Comparison of ENCODE assay signal across 5 fruit fly cellular contexts in the genomic region with DNA sequence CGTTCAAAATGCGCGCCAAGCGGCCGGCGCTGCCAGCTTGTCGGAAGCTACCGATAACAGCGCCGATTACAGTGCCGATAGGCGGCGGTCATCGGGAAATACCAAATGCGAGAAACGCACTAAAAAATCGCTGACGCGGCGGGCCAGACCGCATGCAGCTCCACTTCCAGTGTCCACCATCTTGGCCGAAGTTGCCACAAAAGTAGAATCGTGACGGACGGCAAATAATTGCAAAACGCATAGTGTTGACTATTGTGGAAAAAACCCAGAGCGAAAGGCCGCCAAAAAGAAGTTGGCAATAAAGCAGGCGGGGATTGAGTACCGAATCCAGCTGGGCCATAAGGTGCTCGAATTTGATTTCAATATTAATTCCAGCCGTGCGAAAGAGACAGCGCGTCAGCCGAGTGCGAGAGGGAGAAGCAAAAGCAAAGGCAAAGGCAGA.
TF ChIP-seq lines count a peak whose summit lies in the region.

Gene CG3847 (plus strand): TSS at position 178 of the 442 bp plus-strand sequence.

- TF ChIP-seq CTCF in whole organism, embryonic (GFP tag; optimal IDR thresholded peaks at IDR 0.05; lab: Kevin White, UChicago): peak; percentile 37

TF ChIP-seq in whole organism, adult, 20 proteins besides CTCF, POLR2A, EP300 and RAD21 (continues in another document):
- peak; percentile 9 for TF ChIP-seq toe (GFP tag; optimal IDR thresholded peaks at IDR 0.05; lab: Kevin White, UChicago)
- TF ChIP-seq CG7101 (tag; optimal IDR thresholded peaks at IDR 0.05; lab: Kevin White, UChicago): peak; percentile 51
- TF ChIP-seq CG14711 (tag; optimal IDR thresholded peaks at IDR 0.05; lab: Kevin White, UChicago): peak; percentile 96
- peak; percentile 52 for TF ChIP-seq pad (GFP tag; optimal IDR thresholded peaks at IDR 0.05; lab: Kevin White, UChicago)
- TF ChIP-seq CG1620 (GFP tag; optimal IDR thresholded peaks at IDR 0.05; lab: Kevin White, UChicago): peak; percentile 74
- no peak for TF ChIP-seq CG12768 (GFP tag; optimal IDR thresholded peaks at IDR 0.05; lab: Kevin White, UChicago)
- peak; percentile 68 for TF ChIP-seq Crg-1 (GFP tag; optimal IDR thresholded peaks at IDR 0.05; lab: Kevin White, UChicago)
- TF ChIP-seq CG7045 (GFP tag; optimal IDR thresholded peaks at IDR 0.05; lab: Kevin White, UChicago): no peak
- no peak for TF ChIP-seq Hr96 (GFP tag; optimal IDR thresholded peaks at IDR 0.05; lab: Kevin White, UChicago)
- TF ChIP-seq cic (GFP tag; optimal IDR thresholded peaks at IDR 0.05; lab: Kevin White, UChicago): no peak
- peak; percentile 49 for TF ChIP-seq ovo (GFP tag; optimal IDR thresholded peaks at IDR 0.05; lab: Kevin White, UChicago)
- no peak for TF ChIP-seq CG33017 (tag; optimal IDR thresholded peaks at IDR 0.05; lab: Kevin White, UChicago)
- no peak for TF ChIP-seq Clk (GFP tag; optimal IDR thresholded peaks at IDR 0.05; lab: Kevin White, UChicago)
- no peak for TF ChIP-seq cnc (optimal IDR thresholded peaks at IDR 0.05; lab: Kevin White, UChicago)
- no peak for TF ChIP-seq kay (GFP tag; lab: Kevin White, UChicago; ENCODE audit: borderline replicate concordance)
- peak; percentile 73 for TF ChIP-seq Mnt (GFP tag; optimal IDR thresholded peaks at IDR 0.05; lab: Kevin White, UChicago)
- peak; percentile 99 for TF ChIP-seq tj (GFP tag; optimal IDR thresholded peaks at IDR 0.05; lab: Kevin White, UChicago)

TF ChIP-seq in whole organism, embryonic, 481 proteins besides CTCF, POLR2A, EP300 and RAD21 (continues in another document):
- TF ChIP-seq CG6854 (GFP tag; optimal IDR thresholded peaks at IDR 0.05; lab: Kevin White, UChicago) (no peak), D19B (GFP tag; optimal IDR thresholded peaks at IDR 0.05; lab: Kevin White, UChicago) (no peak), prd (optimal IDR thresholded peaks at IDR 0.05; lab: Kevin White, UChicago) (no peak), prd (GFP tag; IDR thresholded peaks at IDR 0.05; lab: Robert Waterston, UW) (0 out of 3 replicates have a peak, but pooled peaks have one; percentile 29), scrt (GFP tag; optimal IDR thresholded peaks at IDR 0.05; lab: Kevin White, UChicago) (no peak), CG3407 (GFP tag; optimal IDR thresholded peaks at IDR 0.05; lab: Kevin White, UChicago) (no peak), C15 (GFP tag; IDR thresholded peaks at IDR 0.05; lab: Robert Waterston, UW) (no peak), CG6272 (GFP tag; IDR thresholded peaks at IDR 0.05; lab: Robert Waterston, UW) (0 out of 2 replicates have a peak, but pooled peaks have one; percentile 16), chm (GFP tag; IDR thresholded peaks at IDR 0.05; lab: Robert Waterston, UW) (peak; percentile 64; the same call in 1 of the 2 replicates), pb (GFP tag; optimal IDR thresholded peaks at IDR 0.05; lab: Kevin White, UChicago) (no peak), CG7987 (GFP tag; optimal IDR thresholded peaks at IDR 0.05; lab: Kevin White, UChicago) (peak; percentile 37), CG12219 (GFP tag; optimal IDR thresholded peaks at IDR 0.05; lab: Kevin White, UChicago) (no peak), CG33213 (GFP tag; optimal IDR thresholded peaks at IDR 0.05; lab: Kevin White, UChicago) (peak; percentile 78), zf30C (GFP tag; optimal IDR thresholded peaks at IDR 0.05; lab: Kevin White, UChicago) (no peak), CG4730 (GFP tag; IDR thresholded peaks at IDR 0.05; lab: Robert Waterston, UW) (no peak), CG15073 (GFP tag; optimal IDR thresholded peaks at IDR 0.05; lab: Kevin White, UChicago) (no peak), exex (tag; optimal IDR thresholded peaks at IDR 0.05; lab: Kevin White, UChicago) (no peak), Lpt (GFP tag; optimal IDR thresholded peaks at IDR 0.05; lab: Kevin White, UChicago) (no peak)

TF ChIP-seq in whole organism, prepupa, 60 proteins besides CTCF, POLR2A, EP300 and RAD21 (continues in another document):
- TF ChIP-seq CG8632 (GFP tag; optimal IDR thresholded peaks at IDR 0.05; lab: Kevin White, UChicago) (no peak), esn (GFP tag; optimal IDR thresholded peaks at IDR 0.05; lab: Kevin White, UChicago) (peak; percentile 46), dsx (GFP tag; optimal IDR thresholded peaks at IDR 0.05; lab: Kevin White, UChicago; ENCODE audit: poor library complexity, severe bottlenecking) (no peak), CG6163 (GFP tag; IDR thresholded peaks at IDR 0.05; lab: Robert Waterston, UW) (no peak; the same call in 2 of the 3 replicates), eg (GFP tag; IDR thresholded peaks at IDR 0.05; lab: Robert Waterston, UW) (no peak), dac (GFP tag; optimal IDR thresholded peaks at IDR 0.05; lab: Kevin White, UChicago) (no peak), fd85E (GFP tag; optimal IDR thresholded peaks at IDR 0.05; lab: Kevin White, UChicago) (no peak), Sox15 (GFP tag; optimal IDR thresholded peaks at IDR 0.05; lab: Kevin White, UChicago) (no peak), CG11294 (GFP tag; IDR thresholded peaks at IDR 0.05; lab: Robert Waterston, UW) (no peak), vri (GFP tag; optimal IDR thresholded peaks at IDR 0.05; lab: Kevin White, UChicago) (peak; percentile 13), Hr38 (GFP tag; optimal IDR thresholded peaks at IDR 0.05; lab: Kevin White, UChicago) (no peak), topi (GFP tag; optimal IDR thresholded peaks at IDR 0.05; lab: Kevin White, UChicago) (no peak), fkh (GFP tag; optimal IDR thresholded peaks at IDR 0.05; lab: Kevin White, UChicago) (peak; percentile 46), Blimp-1 (GFP tag; optimal IDR thresholded peaks at IDR 0.05; lab: Kevin White, UChicago) (no peak), Lpt (GFP tag; optimal IDR thresholded peaks at IDR 0.05; lab: Kevin White, UChicago) (no peak), achi (GFP tag; optimal IDR thresholded peaks at IDR 0.05; lab: Kevin White, UChicago) (peak; percentile 13), CG6276 (GFP tag; optimal IDR thresholded peaks at IDR 0.05; lab: Kevin White, UChicago) (no peak), CG6792 (GFP tag; optimal IDR thresholded peaks at IDR 0.05; lab: Kevin White, UChicago) (no peak)

TF ChIP-seq in whole organism, pupa, 21 proteins besides CTCF, POLR2A, EP300 and RAD21:
- TF ChIP-seq CG10348 (GFP tag; IDR thresholded peaks at IDR 0.05; lab: Robert Waterston, UW) (no peak), CG8159 (tag; optimal IDR thresholded peaks at IDR 0.05; lab: Kevin White, UChicago) (peak; percentile 10), gl (tag; optimal IDR thresholded peaks at IDR 0.05; lab: Kevin White, UChicago) (no peak), rn (GFP tag; IDR thresholded peaks at IDR 0.05; lab: Robert Waterston, UW) (no peak), CG17806 (tag; optimal IDR thresholded peaks at IDR 0.05; lab: Kevin White, UChicago) (no peak), CG12605 (GFP tag; IDR thresholded peaks at IDR 0.05; lab: Robert Waterston, UW) (no peak), CG4496 (GFP tag; IDR thresholded peaks at IDR 0.05; lab: Robert Waterston, UW) (peak; percentile 38; the same call in 1 of the 3 replicates), CG15710 (tag; optimal IDR thresholded peaks at IDR 0.05; lab: Kevin White, UChicago) (peak; percentile 11), D1 (tag; optimal IDR thresholded peaks at IDR 0.05; lab: Kevin White, UChicago) (no peak), CG32121 (GFP tag; IDR thresholded peaks at IDR 0.05; lab: Robert Waterston, UW) (peak; percentile 36; the same call in 1 of the 2 replicates), CG9948 (tag; optimal IDR thresholded peaks at IDR 0.05; lab: Kevin White, UChicago) (no peak), Ets98B (GFP tag; IDR thresholded peaks at IDR 0.05; lab: Robert Waterston, UW) (no peak; the same call in 1 of the 2 replicates)

TF ChIP-seq in whole organism, wandering third instar larva, 38 proteins besides CTCF, POLR2A, EP300 and RAD21 (continues in another document):
- TF ChIP-seq h (GFP tag; optimal IDR thresholded peaks at IDR 0.05; lab: Kevin White, UChicago) (peak; percentile 39), GATAd (GFP tag; optimal IDR thresholded peaks at IDR 0.05; lab: Kevin White, UChicago) (no peak), Rel (GFP tag; optimal IDR thresholded peaks at IDR 0.05; lab: Kevin White, UChicago) (no peak), Rel (tag; optimal IDR thresholded peaks at IDR 0.05; lab: Kevin White, UChicago) (peak; percentile 72), br (GFP tag; optimal IDR thresholded peaks at IDR 0.05; lab: Kevin White, UChicago) (peak; percentile 56), jim (GFP tag; optimal IDR thresholded peaks at IDR 0.05; lab: Kevin White, UChicago) (no peak), usp (GFP tag; optimal IDR thresholded peaks at IDR 0.05; lab: Kevin White, UChicago) (no peak), foxo (GFP tag; optimal IDR thresholded peaks at IDR 0.05; lab: Kevin White, UChicago) (peak in 1 of 2 experiments; percentile 48), lola (GFP tag; optimal IDR thresholded peaks at IDR 0.05; lab: Kevin White, UChicago) (no peak), Sp1 (GFP tag; optimal IDR thresholded peaks at IDR 0.05; lab: Kevin White, UChicago) (peak; percentile 55), Abd-B (GFP tag; optimal IDR thresholded peaks at IDR 0.05; lab: Kevin White, UChicago) (no peak), HLH106 (tag; optimal IDR thresholded peaks at IDR 0.05; lab: Kevin White, UChicago) (peak; percentile 20), CG32264 (GFP tag; optimal IDR thresholded peaks at IDR 0.05; lab: Kevin White, UChicago) (no peak), brk (GFP tag; optimal IDR thresholded peaks at IDR 0.05; lab: Kevin White, UChicago) (no peak), tai (GFP tag; optimal IDR thresholded peaks at IDR 0.05; lab: Kevin White, UChicago) (no peak), pan (optimal IDR thresholded peaks at IDR 0.05; lab: Kevin White, UChicago) (no peak), N (GFP tag; optimal IDR thresholded peaks at IDR 0.05; lab: Kevin White, UChicago) (no peak), Vsx2 (GFP tag; optimal IDR thresholded peaks at IDR 0.05; lab: Kevin White, UChicago; ENCODE audit: partially characterized antibody) (no peak), woc (GFP tag; optimal IDR thresholded peaks at IDR 0.05; lab: Kevin White, UChicago) (no peak), Jra (GFP tag; optimal IDR thresholded peaks at IDR 0.05; lab: Kevin White, UChicago) (no peak), Hnf4 (GFP tag; optimal IDR thresholded peaks at IDR 0.05; lab: Kevin White, UChicago) (peak; percentile 55), dsf (GFP tag; optimal IDR thresholded peaks at IDR 0.05; lab: Kevin White, UChicago; ENCODE audit: borderline replicate concordance) (peak; percentile 12), Hr83 (GFP tag; optimal IDR thresholded peaks at IDR 0.05; lab: Kevin White, UChicago; ENCODE audit: poor library complexity, severe bottlenecking) (no peak), Mio (GFP tag; optimal IDR thresholded peaks at IDR 0.05; lab: Kevin White, UChicago) (no peak), dl (GFP tag; optimal IDR thresholded peaks at IDR 0.05; lab: Kevin White, UChicago; ENCODE audit: insufficient read depth in 1 of 2, partially characterized antibody in 2 of 2) (peak in 1 of 2 experiments; percentile 23), Dif (GFP tag; optimal IDR thresholded peaks at IDR 0.05; lab: Kevin White, UChicago; ENCODE audit: partially characterized antibody) (no peak), dmrt93B (GFP tag; optimal IDR thresholded peaks at IDR 0.05; lab: Kevin White, UChicago) (no peak), sage (GFP tag; optimal IDR thresholded peaks at IDR 0.05; lab: Kevin White, UChicago) (no peak)
